Fruit fly (Drosophila melanogaster) ovary, adult (tissue): ENCODE measurements around the gene CtIP.

ENCODE experiments used
- CG17801 ChIP-seq: fragments of 200-800 bp; optimal IDR thresholded peaks from 2 replicates; lab custom pipeline; 2019; ENCODE audit warnings: missing biosample characterization, mild to moderate bottlenecking, missing genetic modification characterization, moderate library complexity; ENCODE audit not compliant: partially characterized antibody

CtIP gene

dm6 chr3L:20436069-20436468 lies at the start of gene CtIP, which contains the start of gene mRpL15:
TSS of gene CtIP (plus strand) at chr3L:20436250.
TSS of gene mRpL15 (minus strand) at chr3L:20436209.
- TF ChIP-seq CG17801 (GFP tag; lab: Kevin White, UChicago), result peak; percentile 5

dm6 chr3L:20387038-20387842 lies 48.8 kb upstream of the CtIP start:
- no peak for TF ChIP-seq CG17801 (GFP tag; lab: Kevin White, UChicago)

DNA sequence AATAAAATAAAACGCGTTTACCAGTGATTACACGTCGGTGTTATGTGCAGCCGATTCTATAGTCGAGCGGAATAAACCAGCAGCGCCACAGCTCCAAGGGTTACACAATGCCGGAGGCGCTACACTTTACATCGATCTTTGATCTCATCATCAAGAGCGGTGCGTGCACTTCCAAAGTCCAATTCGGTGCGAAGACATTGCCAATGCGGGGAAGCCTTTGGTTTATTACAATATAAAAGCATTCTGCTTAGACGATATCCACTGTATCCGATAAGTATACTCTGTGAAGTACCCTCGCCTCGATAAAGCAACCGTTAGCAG lies 48.2 kb upstream of the CtIP start:
- TF ChIP-seq CG17801 (GFP tag; lab: Kevin White, UChicago), result no peak

DNA sequence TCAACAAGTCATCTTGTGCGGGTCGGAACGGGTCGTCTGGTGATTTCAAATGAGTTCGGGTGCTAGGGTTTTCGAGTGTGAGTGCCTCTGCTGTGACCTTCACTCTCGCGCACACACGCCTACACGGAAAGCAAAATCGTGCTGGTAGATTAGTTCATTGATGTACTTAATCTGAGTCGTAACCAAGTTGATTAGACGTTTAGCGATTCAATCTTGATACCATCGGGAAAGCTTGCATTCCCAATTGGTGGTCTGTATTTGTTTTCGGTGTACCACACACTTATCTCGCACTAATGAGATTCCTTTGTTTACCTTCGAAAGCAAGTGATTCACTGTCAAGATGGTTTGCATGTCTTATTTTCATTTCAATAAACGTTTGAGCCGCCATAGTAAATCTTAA lies 47.1 kb upstream of the CtIP start:
- no peak for TF ChIP-seq CG17801 (GFP tag; lab: Kevin White, UChicago)

DNA sequence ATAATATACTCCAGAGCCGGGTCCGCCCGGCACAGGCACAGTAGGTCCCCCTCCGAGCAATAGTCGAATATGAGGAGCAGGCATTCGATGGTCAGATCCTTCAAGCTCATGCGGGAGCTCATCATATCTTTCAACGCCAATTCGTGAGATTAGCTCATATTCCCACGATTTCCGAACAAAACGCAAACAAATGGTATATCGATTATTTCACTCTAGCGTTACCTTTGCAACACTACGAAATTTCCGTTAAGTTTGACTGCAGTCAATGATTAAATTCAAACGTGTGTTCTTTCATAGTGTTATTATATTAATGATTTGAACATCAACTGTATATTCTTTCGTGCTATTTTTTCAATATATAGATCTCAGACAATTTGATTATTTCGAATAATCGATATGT lies 42.7 kb upstream of the CtIP start, which contains the start of gene CG33969:
TSS of gene CG33969 (minus strand) at position 197 of the 400 bp plus-strand sequence.
- TF ChIP-seq CG17801 (GFP tag; lab: Kevin White, UChicago), result peak; percentile 2

- TF ChIP-seq CG17801 (GFP tag; lab: Kevin White, UChicago), result peak; percentile 75
These were observed 40.7 kb upstream of the CtIP start for dm6 chr3L:20395257-20395909.

dm6 chr3L:20396047-20396446 lies 40.0 kb upstream of the CtIP start:
- no peak for TF ChIP-seq CG17801 (GFP tag; lab: Kevin White, UChicago)

DNA sequence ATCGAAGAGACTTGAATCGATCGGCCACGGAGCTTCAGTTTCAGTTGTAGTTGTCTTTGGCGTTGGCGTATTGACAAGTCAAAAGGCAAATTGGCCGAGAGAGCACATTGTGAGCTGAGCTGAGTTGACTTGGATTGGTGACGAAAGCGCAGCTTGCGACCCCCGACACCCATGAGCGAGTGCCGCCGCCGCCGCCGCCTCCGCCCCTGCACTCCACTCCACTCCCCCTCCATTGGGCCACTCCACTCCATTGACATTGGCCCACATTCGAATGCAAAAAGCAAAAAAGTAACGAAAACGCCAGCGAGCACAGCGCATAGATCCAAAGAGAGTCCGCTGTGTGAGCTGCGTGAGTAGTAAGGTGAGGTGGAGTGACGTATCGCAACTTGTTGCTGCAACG lies 38.3 kb upstream of the CtIP start:
- TF ChIP-seq CG17801 (GFP tag; lab: Kevin White, UChicago), result no peak

dm6 chr3L:20398243-20399222 lies 37.5 kb upstream of the CtIP start:
- peak; percentile 60 for TF ChIP-seq CG17801 (GFP tag; lab: Kevin White, UChicago)

DNA sequence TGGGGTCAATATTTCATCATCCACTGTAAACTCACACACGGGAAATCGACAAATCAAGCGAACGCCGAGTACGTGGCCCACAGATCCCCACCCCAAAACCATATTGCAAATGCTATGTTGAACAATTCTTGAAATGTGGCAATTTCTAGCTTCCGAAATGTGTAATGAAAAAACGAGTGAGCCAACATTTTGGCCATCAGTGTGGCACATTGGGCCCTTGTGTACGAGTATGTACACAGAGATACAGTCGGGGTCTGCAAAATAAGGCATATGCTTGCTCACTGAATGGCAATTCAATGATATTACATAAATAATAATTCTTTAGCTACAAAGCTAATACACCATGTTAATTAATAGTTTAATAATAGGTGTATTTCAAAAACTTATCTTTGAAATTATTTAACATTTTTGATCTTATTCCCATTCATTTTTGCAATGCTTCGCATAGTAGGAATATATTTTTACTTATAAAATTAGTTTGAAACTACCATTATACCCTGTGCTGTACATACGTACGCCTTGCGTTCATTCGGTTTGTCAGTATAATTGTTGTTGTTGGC lies 36.4 kb upstream of the CtIP start:
- TF ChIP-seq CG17801 (GFP tag; lab: Kevin White, UChicago), result peak; percentile 88

dm6 chr3L:20400515-20400914 lies 35.5 kb upstream of the CtIP start:
- no peak for TF ChIP-seq CG17801 (GFP tag; lab: Kevin White, UChicago)

- peak; percentile 77 for TF ChIP-seq CG17801 (GFP tag; lab: Kevin White, UChicago)
These were observed 34.8 kb upstream of the CtIP start, which contains the start of gene trbl for dm6 chr3L:20401026-20401912. TSS of gene trbl (minus strand) at chr3L:20401609.

dm6 chr3L:20402665-20403492 lies 33.2 kb upstream of the CtIP start:
- no peak for TF ChIP-seq CG17801 (GFP tag; lab: Kevin White, UChicago)
